Worm (Caenorhabditis elegans) whole organism, mixed stage, embryonic: ENCODE measurements around the gene frpr-7.

Experiments used
- ces-1 ChIP-seq: fragments of 150-350 bp; optimal IDR thresholded peaks from 2 replicates; lab custom pipeline; 2014; ENCODE audit warnings: missing biosample characterization, missing genetic modification reagents, missing genetic modification characterization
- elt-3 ChIP-seq: fragments of 150-350 bp; optimal IDR thresholded peaks from 2 replicates; lab custom pipeline; 2014; ENCODE audit warnings: missing biosample characterization, missing genetic modification characterization
- ham-2 ChIP-seq: fragments of 200-800 bp; sonication (Bioruptor generic); optimal IDR thresholded peaks from 2 replicates; lab custom pipeline; 2018; ENCODE audit warnings: mild to moderate bottlenecking, missing genetic modification characterization, missing compliant biosample characterization
- lsy-2 ChIP-seq: fragments of 150-350 bp; optimal IDR thresholded peaks from 2 replicates; lab custom pipeline; 2014; ENCODE audit warnings: missing biosample characterization, missing genetic modification characterization
- nhr-12 ChIP-seq: fragments of 150-350 bp; optimal IDR thresholded peaks from 2 replicates; lab custom pipeline; 2014; ENCODE audit warnings: missing biosample characterization, missing genetic modification characterization
- nhr-28 ChIP-seq: fragments of 150-350 bp; optimal IDR thresholded peaks from 2 replicates; lab custom pipeline; 2014; ENCODE audit warnings: missing biosample characterization, missing genetic modification characterization
- nhr-76 ChIP-seq: sonication (generic microtip); optimal IDR thresholded peaks from 2 replicates; lab custom pipeline; 2017; ENCODE audit warnings: missing biosample characterization, missing genetic modification characterization
- pha-4 ChIP-seq: fragments of 150-350 bp; optimal IDR thresholded peaks from 2 replicates; lab custom pipeline; 2018; ENCODE audit warnings: missing biosample characterization, missing genetic modification reagents, missing genetic modification characterization
- snpc-4 ChIP-seq: fragments of 150-350 bp; optimal IDR thresholded peaks from 2 replicates; lab custom pipeline; 2014; ENCODE audit warnings: missing biosample characterization, missing genetic modification characterization
- unc-39 ChIP-seq: fragments of 150-350 bp; optimal IDR thresholded peaks from 2 replicates; lab custom pipeline; 2014; ENCODE audit warnings: missing biosample characterization, missing genetic modification characterization
- unc-62 ChIP-seq: fragments of 150-350 bp; optimal IDR thresholded peaks from 2 replicates; lab custom pipeline; 2014; ENCODE audit warnings: missing biosample characterization, missing genetic modification reagents, missing genetic modification characterization
- ztf-11 ChIP-seq: fragments of 150-350 bp; optimal IDR thresholded peaks from 2 replicates; lab custom pipeline; 2014; ENCODE audit warnings: missing biosample characterization, missing genetic modification characterization

DNA sequence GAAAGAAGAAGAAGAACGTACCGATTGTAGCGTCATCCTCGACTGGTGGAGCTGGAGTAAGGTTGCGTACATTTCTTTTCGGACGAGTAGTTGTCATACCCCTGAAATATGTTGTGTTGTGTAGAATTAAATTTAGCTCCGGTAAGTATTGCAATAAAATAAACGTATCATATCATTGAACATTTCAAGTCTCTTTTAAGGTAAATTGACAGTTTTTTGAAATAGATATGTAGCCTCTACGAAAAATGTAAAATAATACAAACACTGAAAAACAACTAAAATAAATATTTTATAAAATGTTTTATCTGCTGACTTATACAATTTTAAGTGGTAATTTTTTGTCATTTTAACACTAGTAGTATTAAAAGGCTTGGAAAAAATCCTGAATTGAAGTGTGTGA is 30.3 kb upstream of the frpr-7 start, which contains the start of gene C16H3.3:
- TF ChIP-seq ztf-11 (no peak), unc-62 (GFP tag; lab: Kevin White, UChicago) (no peak), nhr-76 (tag; lab: Kevin White, UChicago) (no peak), elt-3 (no peak), snpc-4 (no peak), ces-1 (GFP tag; lab: Kevin White, UChicago) (no peak), nhr-12 (tag; lab: Kevin White, UChicago) (no peak), nhr-28 (tag; lab: Kevin White, UChicago) (no peak), lsy-2 (tag; lab: Kevin White, UChicago) (no peak), pha-4 (tag; lab: Kevin White, UChicago) (no peak), unc-39 (tag; lab: Kevin White, UChicago) (no peak), ham-2 (no peak)
